1 fruit fly cellular context compared by ENCODE assay signal in the genomic region with DNA sequence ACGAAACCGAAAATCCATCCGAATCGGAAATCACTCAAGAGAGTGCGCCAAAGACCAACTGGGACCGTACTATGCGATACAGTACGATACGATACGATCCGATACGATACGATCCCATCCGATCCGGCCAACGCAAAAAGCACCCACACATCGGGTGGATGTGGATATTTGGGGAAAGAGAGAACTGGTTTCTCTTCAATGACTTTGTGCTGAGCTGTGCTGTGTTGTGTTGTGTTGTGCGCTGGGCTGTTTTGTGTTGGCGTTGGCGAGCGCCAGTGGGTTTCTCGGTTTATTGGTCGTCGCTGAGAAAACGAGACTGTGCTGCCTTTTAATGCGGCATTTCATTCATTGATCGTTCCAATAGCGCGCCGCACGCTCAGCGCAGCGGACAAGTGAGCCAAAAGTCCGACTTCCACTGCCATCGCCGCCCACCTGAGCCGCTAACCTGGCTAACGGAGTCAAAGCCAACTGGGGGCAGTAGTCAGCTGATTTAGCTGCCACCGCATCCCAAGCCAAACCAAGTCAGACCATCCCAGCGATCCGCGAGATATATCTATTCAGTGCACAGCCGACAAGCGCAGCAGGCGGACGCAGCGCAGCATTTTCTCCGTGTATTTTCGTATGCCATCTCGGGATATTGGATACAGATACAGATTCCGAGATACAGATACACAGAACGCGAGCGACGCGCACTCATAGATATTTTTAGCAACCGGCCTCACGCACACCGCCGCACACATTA.
TF ChIP-seq lines count a peak whose summit lies in the region.

A gene (plus strand): TSS at position 324 of the 742 bp plus-strand sequence.

TF ChIP-seq in whole organism, embryonic, 481 proteins besides CTCF, POLR2A, EP300 and RAD21 (continued from another document):
- TF ChIP-seq jigr1 (GFP tag; IDR thresholded peaks at IDR 0.05; lab: Robert Waterston, UW) (no peak), CG11696 (GFP tag; IDR thresholded peaks at IDR 0.05; lab: Robert Waterston, UW) (no peak), dysf (GFP tag; IDR thresholded peaks at IDR 0.05; lab: Robert Waterston, UW) (no peak), sens (GFP tag; lab: Kevin White, UChicago) (peak; percentile 70), CG9932 (GFP tag; IDR thresholded peaks at IDR 0.05; lab: Robert Waterston, UW) (peak; percentile 40; the same call in 1 of the 2 replicates), CG11247 (GFP tag; IDR thresholded peaks at IDR 0.05; lab: Robert Waterston, UW) (0 out of 2 replicates have a peak, but pooled peaks have one; percentile 31), ftz-f1 (GFP tag; optimal IDR thresholded peaks at IDR 0.05; lab: Kevin White, UChicago) (no peak), Adf1 (GFP tag; IDR thresholded peaks at IDR 0.05; lab: Robert Waterston, UW) (no peak), ro (GFP tag; IDR thresholded peaks at IDR 0.05; lab: Robert Waterston, UW) (no peak), Trl (optimal IDR thresholded peaks at IDR 0.05; lab: Kevin White, UChicago) (peak; percentile 48 to 61), Trl (GFP tag; optimal IDR thresholded peaks at IDR 0.05; lab: Kevin White, UChicago) (no peak), CG10147 (GFP tag; optimal IDR thresholded peaks at IDR 0.05; lab: Kevin White, UChicago) (peak; percentile 4), CG3847 (GFP tag; IDR thresholded peaks at IDR 0.05; lab: Robert Waterston, UW) (0 out of 2 replicates have a peak, but pooled peaks have one; percentile 5), unpg (GFP tag; optimal IDR thresholded peaks at IDR 0.05; lab: Kevin White, UChicago) (no peak), gcm (GFP tag; optimal IDR thresholded peaks at IDR 0.05; lab: Kevin White, UChicago) (no peak), CG7839 (tag; optimal IDR thresholded peaks at IDR 0.05; lab: Kevin White, UChicago) (no peak), sr (GFP tag; IDR thresholded peaks at IDR 0.05; lab: Robert Waterston, UW) (peak; percentile 98), eyg (GFP tag; optimal IDR thresholded peaks at IDR 0.05; lab: Kevin White, UChicago) (no peak), CG5180 (GFP tag; optimal IDR thresholded peaks at IDR 0.05; lab: Kevin White, UChicago) (peak; percentile 41), grau (tag; optimal IDR thresholded peaks at IDR 0.05; lab: Kevin White, UChicago) (no peak), cwo (GFP tag; optimal IDR thresholded peaks at IDR 0.05; lab: Kevin White, UChicago) (peak; percentile 46), lola (GFP tag; optimal IDR thresholded peaks at IDR 0.05; lab: Kevin White, UChicago) (no peak), Blimp-1 (GFP tag; optimal IDR thresholded peaks at IDR 0.05; lab: Kevin White, UChicago) (peak; percentile 70), org-1 (GFP tag; optimal IDR thresholded peaks at IDR 0.05; lab: Kevin White, UChicago) (no peak), CG13287 (GFP tag; IDR thresholded peaks at IDR 0.05; lab: Robert Waterston, UW; ENCODE audit: partially characterized antibody) (0 out of 2 replicates have a peak, but pooled peaks have one; percentile 20), run (tag; optimal IDR thresholded peaks at IDR 0.05; lab: Kevin White, UChicago) (no peak), CG32532 (GFP tag; IDR thresholded peaks at IDR 0.05; lab: Robert Waterston, UW) (no peak), Ets65A (GFP tag; lab: Kevin White, UChicago) (no peak), CG13624 (GFP tag; optimal IDR thresholded peaks at IDR 0.05; lab: Kevin White, UChicago) (no peak), CG2199 (GFP tag; IDR thresholded peaks at IDR 0.05; lab: Robert Waterston, UW) (peak; percentile 86), chinmo (GFP tag; IDR thresholded peaks at IDR 0.05; lab: Robert Waterston, UW; ENCODE audit: partially characterized antibody) (peak; percentile 77; the same call in 1 of the 4 replicates), luna (GFP tag; optimal IDR thresholded peaks at IDR 0.05; lab: Kevin White, UChicago) (no peak), oc (tag; optimal IDR thresholded peaks at IDR 0.05; lab: Kevin White, UChicago) (no peak), ems (GFP tag; optimal IDR thresholded peaks at IDR 0.05; lab: Kevin White, UChicago) (no peak), E2f2 (GFP tag; IDR thresholded peaks at IDR 0.05; lab: Robert Waterston, UW) (0 out of 2 replicates have a peak, but pooled peaks have one; percentile 20), HmgD (GFP tag; optimal IDR thresholded peaks at IDR 0.05; lab: Kevin White, UChicago) (no peak), CG18262 (tag; optimal IDR thresholded peaks at IDR 0.05; lab: Kevin White, UChicago) (no peak), CG8944 (GFP tag; optimal IDR thresholded peaks at IDR 0.05; lab: Kevin White, UChicago) (no peak), Ssrp (tag; optimal IDR thresholded peaks at IDR 0.05; lab: Kevin White, UChicago) (no peak), CG15696 (tag; optimal IDR thresholded peaks at IDR 0.05; lab: Kevin White, UChicago) (no peak), ci (GFP tag; IDR thresholded peaks at IDR 0.05; lab: Robert Waterston, UW) (peak; percentile 13; the same call in 1 of the 3 replicates), CG6791 (GFP tag; IDR thresholded peaks at IDR 0.05; lab: Robert Waterston, UW; ENCODE audit: partially characterized antibody) (0 out of 3 replicates have a peak, but pooled peaks have one; percentile 7), abd-A (tag; optimal IDR thresholded peaks at IDR 0.05; lab: Kevin White, UChicago) (peak; percentile 64), HLH3B (GFP tag; IDR thresholded peaks at IDR 0.05; lab: Robert Waterston, UW) (no peak), stc (GFP tag; IDR thresholded peaks at IDR 0.05; lab: Robert Waterston, UW) (0 out of 2 replicates have a peak, but pooled peaks have one; percentile 14), Deaf1 (tag; optimal IDR thresholded peaks at IDR 0.05; lab: Kevin White, UChicago) (peak; percentile 89), CG16813 (GFP tag; IDR thresholded peaks at IDR 0.05; lab: Robert Waterston, UW; ENCODE audit: partially characterized antibody) (no peak)
TF ChIP-seq in whole organism, embryonic: peak in this region for 47.
